Worm (Caenorhabditis elegans): ENCODE measurements around the gene F59E11.2.
A peak's percentile ranks its signal among the peaks of the same experiment; 100 is the strongest.

F59E11.2 gene

DNA sequence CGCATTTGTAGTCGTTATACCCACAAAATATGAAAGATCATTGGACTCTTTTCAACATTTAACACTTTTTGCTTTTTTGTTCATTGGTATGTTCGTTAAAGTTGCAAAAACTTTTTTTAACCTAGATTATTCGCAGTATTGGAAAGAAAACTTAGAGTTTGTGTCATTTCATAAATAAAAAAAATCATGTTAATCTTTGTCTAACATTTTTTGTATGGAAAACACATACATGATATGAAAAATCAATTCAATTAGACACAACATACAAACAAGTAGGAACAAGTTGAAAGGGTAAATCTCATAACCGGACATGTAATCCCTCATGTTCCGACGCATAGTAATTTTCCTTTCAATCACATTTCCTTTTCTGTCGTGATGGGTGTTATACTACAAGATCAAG is at the start of gene F59E11.2:
Gene F59E11.2, plus strand, starts transcription at position 301 of the 400 bp plus-strand sequence.
- TF ChIP-seq T22C8.4 (GFP tag; IDR thresholded peaks at IDR 0.05) (no peak), med-1 (GFP tag; optimal IDR thresholded peaks at IDR 0.05; ENCODE audit: insufficient read depth) (no peak), ztf-23 (GFP tag; IDR thresholded peaks at IDR 0.05) (no peak), tab-1 (GFP tag; IDR thresholded peaks at IDR 0.05) (no peak), cog-1 (tag; optimal IDR thresholded peaks at IDR 0.05) (no peak)

DNA sequence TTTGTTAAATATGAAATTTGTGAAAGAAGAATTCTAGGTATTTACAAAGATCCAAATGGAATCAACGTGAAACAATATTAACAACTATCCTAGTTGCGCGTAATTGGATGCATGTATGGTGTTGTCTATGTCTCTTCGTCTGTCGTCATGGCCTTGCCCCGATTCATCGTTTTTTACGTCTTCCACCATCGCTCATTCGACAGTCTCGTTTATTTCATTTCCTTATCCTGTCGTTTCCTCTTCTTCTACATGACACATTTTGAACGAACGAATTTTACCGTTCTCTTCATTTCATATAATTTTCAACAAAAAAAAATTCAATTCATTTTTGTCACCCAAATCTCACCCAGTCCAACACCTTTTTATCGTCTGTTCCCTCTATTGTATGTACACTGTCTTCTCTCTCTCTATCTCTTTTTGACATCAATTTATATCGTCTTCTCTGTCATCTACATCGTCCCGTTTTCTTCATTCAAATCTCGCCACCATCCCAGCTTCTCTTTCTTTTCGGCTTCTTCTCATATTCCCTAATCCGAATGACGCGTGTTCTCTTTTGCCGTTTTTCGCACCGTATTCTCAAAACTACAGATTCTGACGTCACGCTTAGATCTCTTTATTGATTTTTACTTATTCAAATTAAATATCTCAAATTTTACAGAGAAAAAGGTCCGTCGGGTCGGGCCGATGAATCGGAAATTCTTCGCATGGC is 44.7 kb upstream of the F59E11.2 start, which contains the start of gene ttc-17:
Gene ttc-17, plus strand, starts transcription at position 659 of the 709 bp plus-strand sequence.
- TF ChIP-seq T22C8.4 (GFP tag; IDR thresholded peaks at IDR 0.05) (0 out of 2 replicates have a peak, but pooled peaks have one; percentile 12), cog-1 (tag; optimal IDR thresholded peaks at IDR 0.05) (no peak), ztf-29 (GFP tag; IDR thresholded peaks at IDR 0.05) (peak; percentile 69; the same call in 1 of the 2 replicates)

DNA sequence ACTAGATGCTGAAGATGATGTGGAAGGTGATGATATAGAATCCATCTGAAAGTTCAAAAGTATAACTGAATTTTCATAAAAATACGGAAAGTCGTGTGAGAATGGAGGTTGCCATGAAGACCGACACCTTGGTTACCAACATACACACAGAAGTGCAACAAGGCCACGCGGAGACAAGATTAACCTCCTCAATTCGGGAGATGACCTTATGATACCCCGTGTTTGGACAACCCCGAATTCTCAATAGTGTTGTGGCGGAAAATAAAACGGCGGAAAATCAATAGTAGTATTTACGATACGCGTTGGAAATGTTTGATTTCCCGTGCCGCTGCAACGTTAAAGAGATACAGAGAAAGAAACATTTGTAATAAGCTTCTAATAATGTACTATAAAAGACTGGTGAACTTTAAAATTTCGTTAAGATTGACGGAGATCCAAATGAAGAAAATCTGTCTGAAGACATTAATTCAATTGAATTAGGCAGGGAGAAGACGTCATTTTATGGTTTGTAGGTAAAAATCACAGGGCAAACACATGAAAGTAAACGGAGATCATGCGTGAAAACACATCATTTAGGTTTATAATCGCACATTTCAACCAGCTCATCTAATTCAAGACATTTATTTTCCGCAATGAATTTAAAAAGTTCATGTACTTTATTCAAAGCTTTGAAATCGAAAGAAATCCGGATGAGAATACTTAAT is 37.1 kb upstream of the F59E11.2 start, which contains the start of gene nhr-44:
Gene nhr-44, minus strand, starts transcription at position 51 of the 704 bp plus-strand sequence.
- no peak for TF ChIP-seq tab-1 (GFP tag; IDR thresholded peaks at IDR 0.05)
- TF ChIP-seq ztf-29 (GFP tag; IDR thresholded peaks at IDR 0.05), result no peak
- no peak for TF ChIP-seq klf-2 (GFP tag; conservative IDR thresholded peaks at IDR 0.05)
- no peak for TF ChIP-seq T22C8.4 (GFP tag; IDR thresholded peaks at IDR 0.05)
- no peak for TF ChIP-seq cog-1 (tag; optimal IDR thresholded peaks at IDR 0.05)
- TF ChIP-seq ztf-23 (GFP tag; IDR thresholded peaks at IDR 0.05), result no peak
- TF ChIP-seq ref-1 (GFP tag; conservative IDR thresholded peaks at IDR 0.05), result no peak
- TF ChIP-seq med-1 (GFP tag; optimal IDR thresholded peaks at IDR 0.05; ENCODE audit: insufficient read depth), result no peak
- no peak for TF ChIP-seq flt-1 (GFP tag; IDR thresholded peaks at IDR 0.05)

DNA sequence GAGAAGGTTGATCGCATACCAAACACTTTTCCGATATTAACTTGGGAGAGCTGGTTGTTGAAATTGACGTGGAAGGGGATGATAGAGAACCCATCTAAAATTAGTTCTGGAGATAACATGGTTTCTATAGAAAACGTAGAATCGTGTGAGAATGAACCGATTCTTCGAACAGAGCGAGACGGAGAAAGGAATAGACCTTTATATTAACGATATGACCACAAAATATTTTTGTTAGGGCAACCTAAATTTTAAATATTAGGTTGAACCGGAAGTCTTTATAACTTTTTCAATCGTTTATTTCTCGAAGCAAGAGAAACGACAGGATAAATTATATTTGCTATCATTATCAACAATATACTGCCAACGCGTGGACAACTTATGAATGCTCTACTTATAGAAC is 35.2 kb upstream of the F59E11.2 start, which contains the start of gene nhr-219:
Gene nhr-219, minus strand, starts transcription at position 101 of the 400 bp plus-strand sequence.
- TF ChIP-seq flt-1 (GFP tag; IDR thresholded peaks at IDR 0.05), result no peak
- TF ChIP-seq cog-1 (tag; optimal IDR thresholded peaks at IDR 0.05), result no peak
- no peak for TF ChIP-seq klf-2 (GFP tag; conservative IDR thresholded peaks at IDR 0.05)
- TF ChIP-seq ztf-23 (GFP tag; IDR thresholded peaks at IDR 0.05), result no peak
- no peak for TF ChIP-seq tab-1 (GFP tag; IDR thresholded peaks at IDR 0.05)
- TF ChIP-seq med-1 (GFP tag; optimal IDR thresholded peaks at IDR 0.05; ENCODE audit: insufficient read depth), result no peak
- TF ChIP-seq ref-1 (GFP tag; conservative IDR thresholded peaks at IDR 0.05), result no peak
- no peak for TF ChIP-seq ztf-29 (GFP tag; IDR thresholded peaks at IDR 0.05)
- TF ChIP-seq T22C8.4 (GFP tag; IDR thresholded peaks at IDR 0.05), result no peak

DNA sequence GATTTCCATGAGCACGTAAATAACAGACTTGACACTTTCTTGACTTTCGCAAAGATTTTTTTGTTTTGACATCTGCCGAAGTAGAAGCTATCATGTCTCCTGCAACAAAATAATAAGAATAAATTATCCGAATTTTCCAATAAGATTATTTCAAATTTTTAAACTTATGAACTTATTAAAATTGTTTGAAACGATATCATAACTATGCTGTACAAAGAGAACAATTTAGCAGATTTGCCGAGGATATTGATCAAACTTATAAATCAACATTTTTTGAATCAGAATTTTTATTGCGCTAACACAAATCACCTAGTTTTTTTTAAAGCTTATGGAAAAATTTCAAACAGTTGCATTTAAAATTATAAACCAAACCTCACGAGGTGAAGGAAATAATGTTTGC is 29.0 kb upstream of the F59E11.2 start, which contains the start of gene nhr-195:
Gene nhr-195, minus strand, starts transcription at position 101 of the 400 bp plus-strand sequence.
- TF ChIP-seq flt-1 (GFP tag; IDR thresholded peaks at IDR 0.05), result no peak

DNA sequence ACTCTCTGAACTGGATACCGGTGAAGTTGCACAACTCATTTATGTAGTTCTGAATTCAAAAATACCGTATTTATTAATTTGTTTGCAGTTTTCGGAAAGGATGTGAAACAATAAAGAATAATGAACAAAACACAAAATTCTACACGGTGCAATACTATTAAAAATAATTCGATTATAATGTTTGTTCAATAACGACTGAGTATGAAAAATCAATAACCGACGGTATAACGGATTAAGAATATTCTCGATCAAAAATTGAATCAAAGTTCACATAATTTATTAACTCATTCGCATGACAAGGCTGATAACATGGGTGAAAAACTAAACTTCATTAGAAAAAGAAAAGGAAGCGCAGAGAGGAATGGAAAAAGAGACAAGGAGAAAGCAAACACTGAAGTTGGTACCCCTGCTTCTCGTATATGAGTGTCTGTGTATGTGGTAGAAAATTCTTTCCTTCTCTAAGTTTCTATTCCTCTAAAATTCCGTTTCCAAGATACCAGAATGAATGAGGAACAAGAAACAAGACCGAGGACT is 26.3 kb upstream of the F59E11.2 start, which contains the start of gene nhr-143:
Gene nhr-143, minus strand, starts transcription at position 51 of the 534 bp plus-strand sequence.
- TF ChIP-seq ref-1 (GFP tag; conservative IDR thresholded peaks at IDR 0.05), result no peak
- no peak for TF ChIP-seq flt-1 (GFP tag; IDR thresholded peaks at IDR 0.05)
- no peak for TF ChIP-seq med-1 (GFP tag; optimal IDR thresholded peaks at IDR 0.05; ENCODE audit: insufficient read depth)

DNA sequence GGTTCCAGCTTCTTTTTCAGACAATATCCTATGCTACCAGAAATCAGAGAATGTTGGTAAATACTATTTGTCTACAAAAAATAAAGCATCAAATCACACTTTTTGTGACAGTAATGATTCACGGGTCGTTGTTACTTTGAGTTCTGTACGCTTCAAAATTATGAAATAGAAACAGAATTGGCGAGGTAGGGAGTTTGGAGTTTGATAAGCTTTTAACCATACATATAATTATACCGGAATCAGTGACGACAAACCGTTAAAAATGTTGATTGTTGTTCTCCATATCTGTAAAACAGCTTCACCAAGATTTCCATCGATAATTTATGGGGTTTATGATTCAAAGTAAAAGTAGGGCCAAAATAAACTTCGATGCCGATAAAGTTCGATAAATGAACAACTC is 23.4 kb upstream of the F59E11.2 start:
- TF ChIP-seq ref-1 (GFP tag; conservative IDR thresholded peaks at IDR 0.05) (no peak), ztf-29 (GFP tag; IDR thresholded peaks at IDR 0.05) (no peak), klf-2 (GFP tag; conservative IDR thresholded peaks at IDR 0.05) (no peak), T22C8.4 (GFP tag; IDR thresholded peaks at IDR 0.05) (no peak), flt-1 (GFP tag; IDR thresholded peaks at IDR 0.05) (no peak), med-1 (GFP tag; optimal IDR thresholded peaks at IDR 0.05; ENCODE audit: insufficient read depth) (no peak), tab-1 (GFP tag; IDR thresholded peaks at IDR 0.05) (no peak), cog-1 (tag; optimal IDR thresholded peaks at IDR 0.05) (no peak), ztf-23 (GFP tag; IDR thresholded peaks at IDR 0.05) (no peak)

DNA sequence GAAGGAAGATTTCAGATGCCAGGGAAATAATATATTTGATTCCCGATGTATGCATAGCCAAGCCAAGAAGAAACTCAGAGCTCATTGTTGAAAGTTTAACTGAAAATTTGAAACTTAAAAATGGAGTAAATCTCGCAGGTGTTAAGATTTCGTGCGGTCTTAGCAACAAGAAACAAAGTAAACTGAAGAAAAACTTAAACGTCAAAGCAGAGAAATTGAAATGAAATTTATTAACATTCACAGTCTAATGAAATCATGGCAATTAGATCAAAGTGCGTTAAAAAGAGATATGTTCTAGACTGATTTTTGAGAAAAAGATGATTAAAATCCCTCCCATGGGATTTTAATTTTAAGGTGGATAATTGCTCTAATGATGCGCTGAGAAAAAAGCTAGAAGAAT is 20.4 kb upstream of the F59E11.2 start, which contains the start of gene str-84:
Gene str-84, minus strand, starts transcription at position 101 of the 400 bp plus-strand sequence.
- no peak for TF ChIP-seq flt-1 (GFP tag; IDR thresholded peaks at IDR 0.05)

DNA sequence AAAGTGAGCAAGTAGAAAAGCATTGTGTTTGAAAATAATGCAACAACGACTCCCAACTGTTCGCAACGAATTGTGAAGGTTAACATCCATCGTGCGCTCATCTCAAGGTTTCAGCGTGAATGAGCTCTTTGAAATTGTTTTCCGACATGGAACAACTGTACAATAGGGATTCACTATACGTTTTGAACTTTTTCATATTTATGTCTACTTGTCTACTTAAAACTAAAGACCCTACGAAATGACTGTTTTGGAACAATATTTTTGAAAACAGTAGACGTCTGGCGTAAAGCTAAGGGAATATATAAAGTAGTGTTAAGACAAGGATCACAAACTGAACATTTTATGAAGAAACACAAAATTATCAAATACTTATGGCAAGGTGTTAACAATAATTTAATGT is 17.7 kb upstream of the F59E11.2 start, which contains the start of gene str-86:
Gene str-86, minus strand, starts transcription at position 101 of the 400 bp plus-strand sequence.
- TF ChIP-seq tab-1 (GFP tag; IDR thresholded peaks at IDR 0.05), result no peak
- TF ChIP-seq ztf-29 (GFP tag; IDR thresholded peaks at IDR 0.05), result no peak
- TF ChIP-seq cog-1 (tag; optimal IDR thresholded peaks at IDR 0.05), result no peak
- TF ChIP-seq klf-2 (GFP tag; conservative IDR thresholded peaks at IDR 0.05), result no peak
- TF ChIP-seq T22C8.4 (GFP tag; IDR thresholded peaks at IDR 0.05), result no peak
- no peak for TF ChIP-seq ztf-23 (GFP tag; IDR thresholded peaks at IDR 0.05)
- TF ChIP-seq ref-1 (GFP tag; conservative IDR thresholded peaks at IDR 0.05), result no peak
- no peak for TF ChIP-seq med-1 (GFP tag; optimal IDR thresholded peaks at IDR 0.05; ENCODE audit: insufficient read depth)
- no peak for TF ChIP-seq flt-1 (GFP tag; IDR thresholded peaks at IDR 0.05)

DNA sequence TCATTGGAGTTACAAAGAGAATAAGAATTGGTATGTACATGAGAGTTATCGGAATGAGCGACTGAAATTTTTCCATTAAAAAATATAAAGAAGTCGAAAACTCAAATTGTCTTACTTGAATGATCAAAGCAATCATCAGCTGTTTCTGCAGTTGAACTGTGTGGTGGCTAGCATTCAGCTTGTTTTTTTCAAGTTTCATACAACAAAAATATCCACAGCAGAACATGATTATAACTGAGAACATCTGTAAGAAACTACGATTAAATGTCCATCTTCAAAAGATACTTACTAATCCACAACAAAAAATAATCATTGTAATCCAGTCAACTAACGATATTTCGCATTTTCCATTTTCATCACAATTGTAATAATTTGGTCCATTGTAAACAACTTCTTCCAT is 16.5 kb upstream of the F59E11.2 start:
- no peak for TF ChIP-seq ztf-23 (GFP tag; IDR thresholded peaks at IDR 0.05)
- no peak for TF ChIP-seq tab-1 (GFP tag; IDR thresholded peaks at IDR 0.05)
- TF ChIP-seq T22C8.4 (GFP tag; IDR thresholded peaks at IDR 0.05), result no peak
- no peak for TF ChIP-seq klf-2 (GFP tag; conservative IDR thresholded peaks at IDR 0.05)
- no peak for TF ChIP-seq ztf-29 (GFP tag; IDR thresholded peaks at IDR 0.05)
- TF ChIP-seq cog-1 (tag; optimal IDR thresholded peaks at IDR 0.05), result no peak
- no peak for TF ChIP-seq ref-1 (GFP tag; conservative IDR thresholded peaks at IDR 0.05)
- no peak for TF ChIP-seq med-1 (GFP tag; optimal IDR thresholded peaks at IDR 0.05; ENCODE audit: insufficient read depth)
- TF ChIP-seq flt-1 (GFP tag; IDR thresholded peaks at IDR 0.05), result no peak
